Fruit fly (Drosophila melanogaster) whole organism, prepupa: ENCODE data around the gene CG10588.

Source experiments
- Blimp-1 ChIP-seq: fragments of 200-800 bp; sonication (Bioruptor generic); optimal IDR thresholded peaks from 3 replicates; lab custom pipeline; 2017; ENCODE audit warnings: missing biosample characterization, missing genetic modification characterization, mild to moderate bottlenecking, moderate library complexity, missing genetic modification reagents
- CG10631 ChIP-seq: fragments of 200-800 bp; sonication (Bioruptor generic); optimal IDR thresholded peaks from 2 replicates; lab custom pipeline; 2016; ENCODE audit warnings: missing biosample characterization, missing genetic modification characterization
- CG10669 ChIP-seq: fragments of 200-800 bp; sonication (Bioruptor generic); optimal IDR thresholded peaks from 3 replicates; lab custom pipeline; 2018; ENCODE audit warnings: missing biosample characterization, mild to moderate bottlenecking, missing genetic modification characterization, moderate library complexity
- CG11294 ChIP-seq: fragments of 200-800 bp; sonication (Bioruptor generic); IDR thresholded peaks from 2 replicates; pipeline ENCODE4 v1.3.6; 2022; ENCODE audit warnings: missing biosample characterization, missing genetic modification characterization
- CG11762 ChIP-seq: fragments of 200-800 bp; sonication (Bioruptor generic); optimal IDR thresholded peaks from 3 replicates; lab custom pipeline; 2016; ENCODE audit warnings: missing biosample characterization, missing genetic modification characterization; ENCODE audit not compliant: insufficient read depth
- CG11902 ChIP-seq: fragments of 200-800 bp; sonication (Bioruptor generic); optimal IDR thresholded peaks from 3 replicates; lab custom pipeline; 2016; ENCODE audit warnings: missing biosample characterization, missing genetic modification characterization
- CG15336 ChIP-seq: fragments of 200-800 bp; sonication (Bioruptor generic); IDR thresholded peaks from 2 replicates; pipeline ENCODE4 v1.3.6; 2022; ENCODE audit warnings: missing biosample characterization, missing genetic modification characterization
- CG1621 ChIP-seq: fragments of 200-800 bp; sonication (Bioruptor generic); optimal IDR thresholded peaks from 3 replicates; lab custom pipeline; 2018; ENCODE audit warnings: missing biosample characterization, mild to moderate bottlenecking, missing genetic modification characterization
- CG16779 ChIP-seq: fragments of 200-800 bp; sonication (Bioruptor generic); optimal IDR thresholded peaks from 3 replicates; lab custom pipeline; 2017; ENCODE audit warnings: missing biosample characterization, mild to moderate bottlenecking, missing genetic modification characterization
- CG3032 ChIP-seq: fragments of 200-800 bp; optimal IDR thresholded peaks from 2 replicates; lab custom pipeline; 2019; ENCODE audit warnings: missing biosample characterization, mild to moderate bottlenecking, missing genetic modification characterization, moderate library complexity
- CG31627 ChIP-seq: fragments of 200-800 bp; sonication (Bioruptor generic); optimal IDR thresholded peaks from 3 replicates; lab custom pipeline; 2016; ENCODE audit warnings: missing biosample characterization, missing genetic modification characterization
- CG32006 ChIP-seq: fragments of 200-800 bp; sonication (Bioruptor generic); optimal IDR thresholded peaks from 3 replicates; lab custom pipeline; 2017; ENCODE audit warnings: missing biosample characterization, mild to moderate bottlenecking, missing genetic modification characterization
- CG34406 ChIP-seq: fragments of 200-800 bp; sonication (Bioruptor generic); optimal IDR thresholded peaks from 3 replicates; lab custom pipeline; 2016; ENCODE audit warnings: missing biosample characterization, missing genetic modification characterization
- CG3919 ChIP-seq: fragments of 200-800 bp; sonication (Bioruptor generic); optimal IDR thresholded peaks from 3 replicates; lab custom pipeline; 2016; ENCODE audit warnings: missing biosample characterization, missing genetic modification characterization
- CG4318 ChIP-seq: fragments of 200-800 bp; sonication (Bioruptor generic); optimal IDR thresholded peaks from 3 replicates; lab custom pipeline; 2017; ENCODE audit warnings: missing biosample characterization, mild to moderate bottlenecking, missing genetic modification characterization
- CG6163 ChIP-seq: fragments of 200-800 bp; sonication (Bioruptor generic); IDR thresholded peaks from 3 replicates; pipeline ENCODE4 v1.3.6; 2022; ENCODE audit warnings: missing biosample characterization, missing genetic modification characterization
- CG6276 ChIP-seq: fragments of 200-800 bp; sonication (Bioruptor generic); optimal IDR thresholded peaks from 2 replicates; lab custom pipeline; 2017; ENCODE audit warnings: missing biosample characterization, mild to moderate bottlenecking, missing genetic modification characterization
- CG6792 ChIP-seq: fragments of 200-800 bp; sonication (Bioruptor generic); optimal IDR thresholded peaks from 3 replicates; lab custom pipeline; 2016; ENCODE audit warnings: missing biosample characterization, missing genetic modification characterization
- CG6808 ChIP-seq: fragments of 200-800 bp; sonication (Bioruptor generic); optimal IDR thresholded peaks from 3 replicates; lab custom pipeline; 2017; ENCODE audit warnings: missing biosample characterization, missing genetic modification characterization, mild to moderate bottlenecking, moderate library complexity, missing genetic modification reagents
- CG6854 ChIP-seq: fragments of 200-800 bp; sonication (Bioruptor generic); optimal IDR thresholded peaks from 2 replicates; lab custom pipeline; 2017; ENCODE audit warnings: missing biosample characterization, mild to moderate bottlenecking, missing genetic modification characterization
- CG7368 ChIP-seq: fragments of 200-800 bp; sonication (Bioruptor generic); optimal IDR thresholded peaks from 3 replicates; lab custom pipeline; 2016; ENCODE audit warnings: missing biosample characterization, missing genetic modification characterization
- CG8119 ChIP-seq: fragments of 200-800 bp; sonication (Bioruptor generic); IDR thresholded peaks from 3 replicates; pipeline ENCODE4 v1.3.6; 2022; ENCODE audit warnings: missing biosample characterization, missing genetic modification characterization
- CG8319 ChIP-seq: fragments of 200-800 bp; sonication (Bioruptor generic); optimal IDR thresholded peaks from 3 replicates; lab custom pipeline; 2016; ENCODE audit warnings: missing biosample characterization, missing genetic modification characterization
- CG8632 ChIP-seq: fragments of 200-800 bp; sonication (Bioruptor generic); optimal IDR thresholded peaks from 3 replicates; lab custom pipeline; 2016; ENCODE audit warnings: missing biosample characterization, missing genetic modification characterization
- CG9139 ChIP-seq: fragments of 200-800 bp; sonication (Bioruptor generic); optimal IDR thresholded peaks from 3 replicates; lab custom pipeline; 2017; ENCODE audit warnings: missing biosample characterization, mild to moderate bottlenecking, missing genetic modification characterization
- Eip78C ChIP-seq: fragments of 200-800 bp; sonication (Bioruptor generic); peaks from one replicate; lab custom pipeline; 2016; ENCODE audit warnings: missing biosample characterization, missing genetic modification characterization
- Ets21C ChIP-seq: fragments of 200-800 bp; sonication (Bioruptor generic); optimal IDR thresholded peaks from 3 replicates; lab custom pipeline; 2016; ENCODE audit warnings: missing biosample characterization, missing genetic modification characterization
- Gug ChIP-seq: fragments of 200-800 bp; sonication (Bioruptor generic); IDR thresholded peaks from 2 replicates; pipeline ENCODE4 v1.3.6; 2022; ENCODE audit warnings: missing biosample characterization, missing genetic modification characterization
- Hr39 ChIP-seq: fragments of 200-800 bp; sonication (Bioruptor generic); optimal IDR thresholded peaks from 2 replicates; lab custom pipeline; 2016; ENCODE audit warnings: missing biosample characterization, missing genetic modification characterization
- Hr4 ChIP-seq: fragments of 200-800 bp; sonication (Bioruptor generic); optimal IDR thresholded peaks from 3 replicates; lab custom pipeline; 2016; ENCODE audit warnings: missing biosample characterization, missing genetic modification characterization
- Lpt ChIP-seq: fragments of 200-800 bp; sonication (Bioruptor generic); optimal IDR thresholded peaks from 3 replicates; lab custom pipeline; 2016; ENCODE audit warnings: missing biosample characterization, missing genetic modification characterization
- Met ChIP-seq: fragments of 200-800 bp; sonication (Bioruptor generic); optimal IDR thresholded peaks from 3 replicates; lab custom pipeline; 2016; ENCODE audit warnings: missing biosample characterization, missing genetic modification characterization
- OdsH ChIP-seq: fragments of 200-800 bp; sonication (Bioruptor generic); optimal IDR thresholded peaks from 3 replicates; lab custom pipeline; 2016; ENCODE audit warnings: missing biosample characterization, missing genetic modification characterization
- Smox ChIP-seq: fragments of 200-800 bp; sonication (Bioruptor generic); optimal IDR thresholded peaks from 3 replicates; lab custom pipeline; 2016; ENCODE audit warnings: missing biosample characterization, missing genetic modification characterization
- Sox102F ChIP-seq: fragments of 200-800 bp; sonication (Bioruptor generic); optimal IDR thresholded peaks from 2 replicates; lab custom pipeline; 2016; ENCODE audit warnings: missing biosample characterization, mild to moderate bottlenecking, missing genetic modification characterization
- Sox15 ChIP-seq: fragments of 200-800 bp; sonication (Bioruptor generic); optimal IDR thresholded peaks from 3 replicates; lab custom pipeline; 2016; ENCODE audit warnings: missing biosample characterization, missing genetic modification characterization
- achi ChIP-seq: fragments of 200-800 bp; sonication (Bioruptor generic); optimal IDR thresholded peaks from 3 replicates; lab custom pipeline; 2016; ENCODE audit warnings: missing biosample characterization, missing genetic modification characterization
- acj6 ChIP-seq: fragments of 200-800 bp; sonication (Bioruptor generic); optimal IDR thresholded peaks from 3 replicates; lab custom pipeline; 2016; ENCODE audit warnings: missing biosample characterization, missing genetic modification characterization
- dac ChIP-seq: fragments of 200-800 bp; sonication (Bioruptor generic); optimal IDR thresholded peaks from 2 replicates; lab custom pipeline; 2017; ENCODE audit warnings: missing biosample characterization, mild to moderate bottlenecking, missing genetic modification characterization
- dsx ChIP-seq: fragments of 200-800 bp; optimal IDR thresholded peaks from 3 replicates; lab custom pipeline; 2019; ENCODE audit warnings: missing biosample characterization, mild to moderate bottlenecking, missing genetic modification characterization, moderate library complexity; ENCODE audit not compliant: poor library complexity, severe bottlenecking
- fd85E ChIP-seq: fragments of 200-800 bp; sonication (Bioruptor generic); optimal IDR thresholded peaks from 3 replicates; lab custom pipeline; 2016; ENCODE audit warnings: missing biosample characterization, missing genetic modification characterization
- lz ChIP-seq: fragments of 200-800 bp; sonication (Bioruptor generic); optimal IDR thresholded peaks from 3 replicates; lab custom pipeline; 2016; ENCODE audit warnings: missing biosample characterization, missing genetic modification characterization
- pdm3 ChIP-seq: fragments of 200-800 bp; sonication (Bioruptor generic); optimal IDR thresholded peaks from 3 replicates; lab custom pipeline; 2016; ENCODE audit warnings: missing biosample characterization, missing genetic modification characterization
- salr ChIP-seq, 2 experiments: fragments of 200-800 bp; sonication (Bioruptor generic); optimal IDR thresholded peaks; 3 replicates each; lab custom pipeline; 2016 to 2018; ENCODE audit warnings: missing biosample characterization in 2 of 2, missing genetic modification characterization in 2 of 2, mild to moderate bottlenecking in 1 of 2
- spab ChIP-seq: fragments of 200-800 bp; sonication (Bioruptor generic); optimal IDR thresholded peaks from 2 replicates; lab custom pipeline; 2017; ENCODE audit warnings: missing biosample characterization, mild to moderate bottlenecking, missing genetic modification characterization, missing genetic modification reagents
- ss ChIP-seq, 2 experiments: fragments of 200-800 bp; sonication (Bioruptor generic); optimal IDR thresholded peaks; 2 replicates in 1 of 2; 3 replicates in 1 of 2; lab custom pipeline; 2017 to 2018; ENCODE audit warnings: mild to moderate bottlenecking in 2 of 2, missing biosample characterization in 2 of 2, missing genetic modification characterization in 2 of 2, moderate library complexity in 1 of 2
- svp ChIP-seq: fragments of 200-800 bp; sonication (Bioruptor generic); peaks from one replicate; lab custom pipeline; 2016; ENCODE audit warnings: missing biosample characterization, missing genetic modification characterization
- vri ChIP-seq: fragments of 200-800 bp; sonication (Bioruptor generic); optimal IDR thresholded peaks from 3 replicates; lab custom pipeline; 2016; ENCODE audit warnings: missing biosample characterization, mild to moderate bottlenecking, missing genetic modification characterization

Gene CG10588

DNA sequence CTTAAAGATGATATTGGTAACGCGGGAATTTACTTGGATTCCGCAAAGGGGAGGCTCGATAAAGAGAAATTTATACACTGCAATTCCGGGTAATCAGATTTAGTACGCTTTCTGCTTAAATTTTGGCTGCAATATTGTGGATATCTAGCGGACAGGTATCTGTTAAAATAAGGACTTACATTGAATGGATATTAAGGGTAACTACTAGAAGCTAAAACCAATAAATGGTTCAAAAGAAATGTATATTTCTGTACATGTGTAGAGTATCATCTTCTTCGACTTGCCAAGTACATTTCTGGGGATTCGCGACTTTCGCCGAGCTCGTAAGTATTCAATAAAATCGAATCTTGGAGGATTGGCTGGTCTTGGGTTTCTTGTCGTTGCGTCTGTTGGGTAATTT is 27.3 kb upstream of the CG10588 start (continued):
- TF ChIP-seq CG32006: peak; percentile 32
- TF ChIP-seq, all 60 proteins: peak for 10

DNA sequence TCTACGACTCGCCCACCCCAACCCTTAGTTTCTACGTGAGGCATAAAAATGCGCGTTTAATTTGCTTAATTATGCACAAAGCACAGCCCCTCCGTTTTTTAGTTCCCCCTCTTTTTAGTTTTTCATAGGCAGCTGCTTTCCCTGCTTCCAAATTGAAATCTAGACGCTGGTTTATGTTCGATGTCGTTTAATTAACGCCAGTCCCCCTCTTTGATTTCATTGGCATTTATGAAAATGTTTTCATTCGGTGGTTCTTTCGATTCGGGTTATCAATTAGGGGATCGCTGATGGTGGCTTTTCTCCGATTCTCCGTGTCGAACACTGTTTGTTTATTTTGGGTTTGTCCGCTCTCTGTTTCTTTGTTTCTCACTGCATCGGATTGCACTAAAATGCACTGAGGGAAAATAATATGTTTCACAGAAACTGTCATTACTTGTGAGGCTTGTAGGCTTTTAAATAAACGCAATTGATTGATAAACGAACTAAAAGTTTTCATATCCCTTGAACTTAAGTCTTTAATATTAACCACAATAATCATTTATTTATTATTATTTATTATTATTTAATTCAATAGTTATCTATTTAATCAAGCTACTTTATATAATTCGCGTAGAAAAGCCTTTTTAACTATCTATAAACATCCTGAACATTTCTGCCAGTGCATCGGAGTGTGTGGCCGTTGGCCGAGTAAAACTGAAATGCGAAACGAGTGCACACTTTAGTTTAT is 26.5 kb upstream of the CG10588 start:
- TF ChIP-seq achi (GFP tag; lab: Kevin White, UChicago): peak; percentile 78
- no peak for TF ChIP-seq CG6854 (GFP tag; lab: Kevin White, UChicago)
- peak; percentile 60 for TF ChIP-seq CG7368 (GFP tag; lab: Kevin White, UChicago)
- TF ChIP-seq CG11294 (GFP tag; lab: Robert Waterston, UW): peak; percentile 53; the same call in 1 of the 2 replicates
- peak; percentile 54; the same call in 1 of the 2 replicates for TF ChIP-seq Gug
- TF ChIP-seq CG8119 (GFP tag; lab: Robert Waterston, UW): peak; percentile 84
- peak; percentile 0 to 46 for TF ChIP-seq salr (GFP tag; optimal IDR thresholded peaks at IDR 0.05; lab: Kevin White, UChicago)
- peak; percentile 74 for TF ChIP-seq spab (GFP tag; lab: Kevin White, UChicago)
- TF ChIP-seq CG6808 (GFP tag; lab: Kevin White, UChicago): peak; percentile 61
- TF ChIP-seq CG6792: peak; percentile 48
- no peak for TF ChIP-seq Blimp-1 (GFP tag; lab: Kevin White, UChicago)
- peak; percentile 33 for TF ChIP-seq Smox (GFP tag; lab: Kevin White, UChicago)
- TF ChIP-seq Eip78C (GFP tag; lab: Kevin White, UChicago): peak; percentile 90
- TF ChIP-seq CG31627 (GFP tag; lab: Kevin White, UChicago): no peak
- peak; percentile 62 for TF ChIP-seq Lpt
- TF ChIP-seq CG11762 (GFP tag; lab: Kevin White, UChicago): peak; percentile 61
- no peak for TF ChIP-seq vri (GFP tag; lab: Kevin White, UChicago)
- peak; percentile 36 for TF ChIP-seq Sox102F
- peak; percentile 83 for TF ChIP-seq CG32006
- peak; percentile 72 for TF ChIP-seq CG10669 (GFP tag; lab: Kevin White, UChicago)
- TF ChIP-seq CG1621 (tag; lab: Kevin White, UChicago): peak; percentile 32
- peak; percentile 82 for TF ChIP-seq dsx (GFP tag; lab: Kevin White, UChicago)
- TF ChIP-seq dac (GFP tag; lab: Kevin White, UChicago): peak; percentile 44
- peak; percentile 33 for TF ChIP-seq CG11902 (GFP tag; lab: Kevin White, UChicago)
- TF ChIP-seq CG6276: peak; percentile 67
- TF ChIP-seq CG8632 (GFP tag; lab: Kevin White, UChicago): peak; percentile 80
- peak; percentile 37 for TF ChIP-seq Sox15 (GFP tag; lab: Kevin White, UChicago)
- TF ChIP-seq CG34406 (GFP tag; lab: Kevin White, UChicago): peak; percentile 75
- TF ChIP-seq CG8319 (GFP tag; lab: Kevin White, UChicago): peak; percentile 27
- TF ChIP-seq ss (GFP tag; optimal IDR thresholded peaks at IDR 0.05; lab: Kevin White, UChicago): peak; percentile 39 to 49
- peak; percentile 61 for TF ChIP-seq CG9139 (GFP tag; lab: Kevin White, UChicago)
- TF ChIP-seq pdm3 (GFP tag; lab: Kevin White, UChicago): peak; percentile 1
- peak; percentile 26 for TF ChIP-seq fd85E (GFP tag; lab: Kevin White, UChicago)
- TF ChIP-seq Ets21C: no peak
- TF ChIP-seq OdsH (GFP tag; lab: Kevin White, UChicago): peak; percentile 70
- peak; percentile 75 for TF ChIP-seq CG15336
- peak; percentile 40 for TF ChIP-seq Met
- peak; percentile 11 for TF ChIP-seq Hr39 (GFP tag; lab: Kevin White, UChicago)
- TF ChIP-seq acj6 (GFP tag; lab: Kevin White, UChicago): peak; percentile 67
- peak; percentile 57 for TF ChIP-seq CG16779
- peak; percentile 59 for TF ChIP-seq CG3919 (GFP tag; lab: Kevin White, UChicago)
- no peak; the same call in 2 of the 3 replicates for TF ChIP-seq CG6163
- TF ChIP-seq CG3032: peak; percentile 80
- peak; percentile 69 for TF ChIP-seq CG10631 (GFP tag; lab: Kevin White, UChicago)
- TF ChIP-seq CG4318 (GFP tag; lab: Kevin White, UChicago): peak; percentile 70
- peak; percentile 56 for TF ChIP-seq svp
- peak; percentile 24 for TF ChIP-seq lz (GFP tag; lab: Kevin White, UChicago)
- peak; percentile 56 for TF ChIP-seq Hr4 (GFP tag; lab: Kevin White, UChicago)
